Fruit fly (Drosophila melanogaster) whole organism, embryonic: ENCODE data around the gene osp.

Experiments
- CG10431 ChIP-seq: fragments of 200-800 bp; sonication (Bioruptor generic); optimal IDR thresholded peaks from 3 replicates; lab custom pipeline; 2018; ENCODE audit warnings: missing biosample characterization, mild to moderate bottlenecking, missing genetic modification characterization
- CG11093 ChIP-seq: fragments of 200-800 bp; sonication (Bioruptor generic); IDR thresholded peaks from 3 replicates; pipeline ENCODE4 v1.3.6; 2022; ENCODE audit warnings: missing biosample characterization, missing genetic modification characterization
- CG11560 ChIP-seq: fragments of 200-800 bp; sonication (Bioruptor generic); IDR thresholded peaks from 3 replicates; pipeline ENCODE4 v1.3.6; 2022; ENCODE audit warnings: missing biosample characterization, missing genetic modification characterization
- CG12769 ChIP-seq: fragments of 200-800 bp; sonication (Bioruptor generic); optimal IDR thresholded peaks from 2 replicates; lab custom pipeline; 2019; ENCODE audit warnings: missing biosample characterization, mild to moderate bottlenecking, missing genetic modification characterization, moderate library complexity
- CG13424 ChIP-seq: fragments of 200-800 bp; sonication (Bioruptor generic); optimal IDR thresholded peaks from 2 replicates; lab custom pipeline; 2019; ENCODE audit warnings: missing biosample characterization, mild to moderate bottlenecking, missing genetic modification characterization, moderate library complexity
- CG14050 ChIP-seq: fragments of 200-800 bp; sonication (Bioruptor generic); IDR thresholded peaks from 3 replicates; pipeline ENCODE4 v1.3.6; 2022; ENCODE audit warnings: missing biosample characterization, missing genetic modification characterization
- CG14441 ChIP-seq: fragments of 200-800 bp; sonication (Bioruptor generic); IDR thresholded peaks from 2 replicates; pipeline ENCODE4 v1.3.6; 2022; ENCODE audit warnings: missing biosample characterization, missing genetic modification characterization
- CG1602 ChIP-seq: fragments of 200-800 bp; sonication (Bioruptor generic); optimal IDR thresholded peaks from 3 replicates; lab custom pipeline; 2016; ENCODE audit warnings: missing biosample characterization, missing genetic modification characterization
- CG17328 ChIP-seq: fragments of 200-800 bp; sonication (Bioruptor generic); IDR thresholded peaks from 2 replicates; pipeline ENCODE4 v1.3.6; 2022; ENCODE audit warnings: missing biosample characterization, missing genetic modification characterization
- CG17912 ChIP-seq: fragments of 200-800 bp; sonication (Bioruptor generic); optimal IDR thresholded peaks from 2 replicates; lab custom pipeline; 2018; ENCODE audit warnings: missing biosample characterization, mild to moderate bottlenecking, missing genetic modification characterization
- CG1792 ChIP-seq: fragments of 200-800 bp; sonication (Bioruptor generic); optimal IDR thresholded peaks from 2 replicates; lab custom pipeline; 2016; ENCODE audit warnings: missing biosample characterization, missing genetic modification characterization
- CG31388 ChIP-seq: fragments of 200-800 bp; sonication (Bioruptor generic); optimal IDR thresholded peaks from 2 replicates; lab custom pipeline; 2016; ENCODE audit warnings: missing biosample characterization, missing genetic modification characterization
- CG33213 ChIP-seq: fragments of 200-800 bp; sonication (Bioruptor generic); optimal IDR thresholded peaks from 3 replicates; lab custom pipeline; 2016; ENCODE audit warnings: missing biosample characterization, missing genetic modification characterization
- CG3407 ChIP-seq: fragments of 200-800 bp; sonication (Bioruptor generic); optimal IDR thresholded peaks from 2 replicates; lab custom pipeline; 2018; ENCODE audit warnings: missing biosample characterization, mild to moderate bottlenecking, missing genetic modification characterization
- CG4730 ChIP-seq: fragments of 200-800 bp; sonication (Bioruptor generic); IDR thresholded peaks from 2 replicates; pipeline ENCODE4 v1.3.6; 2022; ENCODE audit warnings: missing biosample characterization, missing genetic modification characterization
- CG4854 ChIP-seq: fragments of 200-800 bp; sonication (Bioruptor generic); optimal IDR thresholded peaks from 2 replicates; lab custom pipeline; 2016; ENCODE audit warnings: missing biosample characterization, missing genetic modification characterization, inconsistent platforms
- CG6683 ChIP-seq: fragments of 200-800 bp; sonication (Bioruptor generic); optimal IDR thresholded peaks from 2 replicates; lab custom pipeline; 2017; ENCODE audit warnings: missing biosample characterization, mild to moderate bottlenecking, missing genetic modification characterization, missing genetic modification reagents
- CG8765 ChIP-seq: fragments of 200-800 bp; sonication (Bioruptor generic); IDR thresholded peaks from 2 replicates; pipeline ENCODE4 v1.3.6; 2022; ENCODE audit warnings: missing biosample characterization, missing genetic modification characterization
- CG8924 ChIP-seq: fragments of 200-800 bp; optimal IDR thresholded peaks from 3 replicates; lab custom pipeline; 2019; ENCODE audit warnings: missing biosample characterization, mild to moderate bottlenecking, missing genetic modification characterization, moderate library complexity
- Dad ChIP-seq: fragments of 200-800 bp; sonication (Bioruptor generic); optimal IDR thresholded peaks from 3 replicates; lab custom pipeline; 2016; ENCODE audit warnings: missing biosample characterization, missing genetic modification characterization
- Dbx ChIP-seq: fragments of 200-800 bp; sonication (Bioruptor generic); IDR thresholded peaks from 3 replicates; pipeline ENCODE4 v1.3.6; 2022; ENCODE audit warnings: missing biosample characterization, missing genetic modification characterization
- Dip2 ChIP-seq: fragments of 200-800 bp; sonication (Bioruptor generic); IDR thresholded peaks from 2 replicates; pipeline ENCODE4 v1.3.6; 2022; ENCODE audit warnings: missing biosample characterization, missing genetic modification characterization
- Ets97D ChIP-seq: fragments of 200-800 bp; sonication (Bioruptor generic); optimal IDR thresholded peaks from 3 replicates; lab custom pipeline; 2016; ENCODE audit warnings: missing biosample characterization, missing genetic modification characterization
- Hr51 ChIP-seq, 2 experiments: fragments of 200-800 bp; sonication (Bioruptor generic); optimal IDR thresholded peaks; 2 replicates in 1 of 2; 3 replicates in 1 of 2; lab custom pipeline; 2016 to 2018; ENCODE audit warnings: missing biosample characterization in 2 of 2, missing genetic modification characterization in 2 of 2, mild to moderate bottlenecking in 1 of 2, moderate library complexity in 1 of 2
- NC2β ChIP-seq: fragments of 200-800 bp; sonication (Bioruptor generic); optimal IDR thresholded peaks from 2 replicates; lab custom pipeline; 2016; ENCODE audit warnings: missing biosample characterization, missing genetic modification characterization
- Stat92E ChIP-seq, 3 experiments: fragments of >200 bp in 2 of 3; fragments of 200-800 bp in 1 of 3; sonication (Bioruptor generic) in 1 of 3; optimal IDR thresholded peaks; 2 replicates each; lab custom pipeline; 2017 to 2019; ENCODE audit warnings: missing biosample characterization in 3 of 3, missing genetic modification characterization in 3 of 3, mild to moderate bottlenecking in 1 of 3, moderate library complexity in 1 of 3
- Vsx1 ChIP-seq: fragments of 200-800 bp; sonication (Bioruptor generic); optimal IDR thresholded peaks from 2 replicates; lab custom pipeline; 2017; ENCODE audit warnings: missing biosample characterization, mild to moderate bottlenecking, missing genetic modification characterization, missing genetic modification reagents
- bab2 ChIP-seq: fragments of 200-800 bp; sonication (Bioruptor generic); optimal IDR thresholded peaks from 2 replicates; lab custom pipeline; 2016; ENCODE audit warnings: missing biosample characterization, missing genetic modification characterization
- caup ChIP-seq: fragments of 200-800 bp; sonication (Bioruptor generic); optimal IDR thresholded peaks from 3 replicates; lab custom pipeline; 2017; ENCODE audit warnings: missing biosample characterization, mild to moderate bottlenecking, missing genetic modification characterization, moderate library complexity; ENCODE audit not compliant: severe bottlenecking
- crc ChIP-seq: fragments of 200-800 bp; sonication (Bioruptor generic); optimal IDR thresholded peaks from 2 replicates; lab custom pipeline; 2016; ENCODE audit warnings: missing biosample characterization, missing genetic modification characterization
- cwo ChIP-seq: fragments of 200-800 bp; sonication (Bioruptor generic); optimal IDR thresholded peaks from 3 replicates; lab custom pipeline; 2017; ENCODE audit warnings: missing biosample characterization, missing genetic modification characterization, mild to moderate bottlenecking, moderate library complexity, missing genetic modification reagents
- da ChIP-seq: fragments of 200-800 bp; sonication (Bioruptor generic); optimal IDR thresholded peaks from 2 replicates; lab custom pipeline; 2016; ENCODE audit warnings: missing biosample characterization, missing genetic modification characterization
- dati ChIP-seq: fragments of 200-800 bp; sonication (Bioruptor generic); IDR thresholded peaks from 2 replicates; pipeline ENCODE4 v1.3.6; 2022; ENCODE audit warnings: missing biosample characterization, missing genetic modification characterization
- fd102C ChIP-seq: fragments of 200-800 bp; sonication (Bioruptor generic); optimal IDR thresholded peaks from 2 replicates; lab custom pipeline; 2018; ENCODE audit warnings: missing biosample characterization, mild to moderate bottlenecking, missing genetic modification characterization, moderate library complexity
- fd64A ChIP-seq: fragments of 200-800 bp; sonication (Bioruptor generic); optimal IDR thresholded peaks from 3 replicates; lab custom pipeline; 2018; ENCODE audit warnings: missing biosample characterization, mild to moderate bottlenecking, missing genetic modification characterization
- ftz-f1 ChIP-seq: fragments of 200-800 bp; sonication (Bioruptor generic); optimal IDR thresholded peaks from 2 replicates; lab custom pipeline; 2016; ENCODE audit warnings: missing biosample characterization, missing genetic modification characterization
- gce ChIP-seq: fragments of 200-800 bp; sonication (Bioruptor generic); IDR thresholded peaks from 3 replicates; pipeline ENCODE4 v1.3.6; 2022; ENCODE audit warnings: missing biosample characterization, missing genetic modification characterization
- ham ChIP-seq: fragments of 200-800 bp; sonication (Bioruptor generic); IDR thresholded peaks from 2 replicates; pipeline ENCODE4 v1.3.6; 2022; ENCODE audit warnings: missing biosample characterization, missing genetic modification characterization
- jumu ChIP-seq: fragments of 200-800 bp; sonication (Bioruptor generic); optimal IDR thresholded peaks from 3 replicates; lab custom pipeline; 2016; ENCODE audit warnings: missing biosample characterization, missing genetic modification characterization
- kay ChIP-seq: fragments of 200-800 bp; sonication (Bioruptor generic); optimal IDR thresholded peaks from 2 replicates; lab custom pipeline; 2016; ENCODE audit warnings: missing biosample characterization, missing genetic modification characterization
- mld ChIP-seq: fragments of 200-800 bp; sonication (Bioruptor generic); IDR thresholded peaks from 3 replicates; pipeline ENCODE4 v1.3.6; 2022; ENCODE audit warnings: missing biosample characterization, missing genetic modification characterization; ENCODE audit not compliant: partially characterized antibody
- nerfin-1 ChIP-seq: fragments of 200-800 bp; sonication (Bioruptor generic); optimal IDR thresholded peaks from 3 replicates; lab custom pipeline; 2019; ENCODE audit warnings: missing biosample characterization, mild to moderate bottlenecking, missing genetic modification characterization, moderate library complexity
- org-1 ChIP-seq: fragments of 200-800 bp; sonication (Bioruptor generic); optimal IDR thresholded peaks from 2 replicates; lab custom pipeline; 2017; ENCODE audit warnings: missing biosample characterization, missing genetic modification characterization
- pnt ChIP-seq: fragments of 200-800 bp; sonication (Bioruptor generic); optimal IDR thresholded peaks from 3 replicates; lab custom pipeline; 2016; ENCODE audit warnings: missing biosample characterization, missing genetic modification characterization
- ranshi ChIP-seq: fragments of 200-800 bp; sonication (Bioruptor generic); IDR thresholded peaks from 2 replicates; pipeline ENCODE4 v1.3.6; 2022; ENCODE audit warnings: missing biosample characterization, missing genetic modification characterization
- run ChIP-seq: fragments of 200-800 bp; sonication (Bioruptor generic); optimal IDR thresholded peaks from 3 replicates; lab custom pipeline; 2018; ENCODE audit warnings: missing biosample characterization, mild to moderate bottlenecking, missing genetic modification characterization
- sob ChIP-seq: fragments of 200-800 bp; sonication (Bioruptor generic); IDR thresholded peaks from 2 replicates; pipeline ENCODE4 v1.3.6; 2022; ENCODE audit warnings: missing biosample characterization, missing genetic modification characterization
- ssp ChIP-seq: fragments of 200-800 bp; sonication (Bioruptor generic); IDR thresholded peaks from 2 replicates; pipeline ENCODE4 v1.3.6; 2022; ENCODE audit warnings: missing biosample characterization, missing genetic modification characterization
- tio ChIP-seq: fragments of 200-800 bp; sonication (Bioruptor generic); optimal IDR thresholded peaks from 2 replicates; lab custom pipeline; 2017; ENCODE audit warnings: missing biosample characterization, missing genetic modification characterization, inconsistent platforms
- twi ChIP-seq: fragments of 200-800 bp; optimal IDR thresholded peaks from 2 replicates; lab custom pipeline; 2019; ENCODE audit warnings: missing biosample characterization, mild to moderate bottlenecking, missing genetic modification characterization, moderate library complexity

The osp gene

dm6 chr2L:14599058-14599789, 89.9 kb downstream of the osp start (continued):
- TF ChIP-seq Stat92E (GFP tag; optimal IDR thresholded peaks at IDR 0.05; lab: Kevin White, UChicago) (peak in 1 of 3 experiments; percentile 44), CG4854 (no peak), CG11093 (GFP tag; lab: Robert Waterston, UW) (no peak), da (GFP tag; lab: Kevin White, UChicago) (no peak), run (no peak), CG4730 (GFP tag; lab: Robert Waterston, UW) (no peak), org-1 (GFP tag; lab: Kevin White, UChicago) (no peak), tio (GFP tag; lab: Kevin White, UChicago) (no peak), Vsx1 (GFP tag; lab: Kevin White, UChicago) (no peak), fd102C (GFP tag; lab: Kevin White, UChicago) (no peak), ham (GFP tag; lab: Robert Waterston, UW) (no peak), bab2 (GFP tag; lab: Kevin White, UChicago) (no peak), pnt (GFP tag; lab: Kevin White, UChicago) (no peak), CG1602 (no peak), CG17912 (no peak), Dad (GFP tag; lab: Kevin White, UChicago) (no peak), CG33213 (GFP tag; lab: Kevin White, UChicago) (no peak), CG8924 (tag; lab: Kevin White, UChicago) (no peak), twi (tag; lab: Kevin White, UChicago) (no peak), Ets97D (GFP tag; lab: Kevin White, UChicago) (no peak), cwo (no peak), caup (GFP tag; lab: Kevin White, UChicago) (no peak), CG10431 (GFP tag; lab: Kevin White, UChicago) (no peak), ftz-f1 (GFP tag; lab: Kevin White, UChicago) (peak; percentile 96), CG13424 (no peak), nerfin-1 (tag; lab: Kevin White, UChicago) (no peak), CG6683 (GFP tag; lab: Kevin White, UChicago) (no peak), ranshi (GFP tag; lab: Robert Waterston, UW) (no peak; the same call in 1 of the 2 replicates), CG11560 (no peak), CG8765 (GFP tag; lab: Robert Waterston, UW) (no peak), fd64A (GFP tag; lab: Kevin White, UChicago) (no peak), Dbx (GFP tag; lab: Robert Waterston, UW) (0 out of 3 replicates have a peak, but pooled peaks have one; percentile 27), gce (GFP tag; lab: Robert Waterston, UW) (no peak), CG14441 (GFP tag; lab: Robert Waterston, UW) (no peak), CG14050 (GFP tag; lab: Robert Waterston, UW) (no peak), ssp (GFP tag; lab: Robert Waterston, UW) (no peak), CG3407 (GFP tag; lab: Kevin White, UChicago) (no peak), CG17328 (GFP tag; lab: Robert Waterston, UW) (no peak), kay (GFP tag; lab: Kevin White, UChicago) (no peak), jumu (GFP tag; lab: Kevin White, UChicago) (no peak), dati (GFP tag; lab: Robert Waterston, UW) (no peak), sob (GFP tag; lab: Robert Waterston, UW) (no peak; the same call in 1 of the 2 replicates), CG1792 (GFP tag; lab: Kevin White, UChicago) (no peak), Hr51 (GFP tag; optimal IDR thresholded peaks at IDR 0.05; lab: Kevin White, UChicago) (no peak), Dip2 (no peak), NC2β (GFP tag; lab: Kevin White, UChicago) (no peak), CG12769 (tag; lab: Kevin White, UChicago) (peak; percentile 63), mld (peak; percentile 82), crc (GFP tag; lab: Kevin White, UChicago) (no peak), CG31388 (no peak)
